Fruit fly (Drosophila melanogaster) whole organism, embryonic: ENCODE results near the gene CG13086.
A peak's percentile ranks its signal among the peaks of the same experiment; 100 is the strongest.

Experiments used
- ATbp ChIP-seq: fragments of 200-800 bp; sonication (Bioruptor generic); optimal IDR thresholded peaks from 2 replicates; lab custom pipeline; 2017; ENCODE audit warnings: missing biosample characterization, mild to moderate bottlenecking, missing genetic modification characterization, missing genetic modification reagents
- Ada2b ChIP-seq: fragments of 200-800 bp; sonication (Bioruptor generic); IDR thresholded peaks from 2 replicates; pipeline ENCODE4 v1.3.6; 2022; ENCODE audit warnings: missing biosample characterization, missing genetic modification characterization
- CG1024 ChIP-seq: fragments of 200-800 bp; sonication (Bioruptor generic); IDR thresholded peaks from 2 replicates; pipeline ENCODE4 v1.3.6; 2022; ENCODE audit warnings: missing biosample characterization, missing genetic modification characterization
- CG10979 ChIP-seq: fragments of 200-800 bp; sonication (Bioruptor generic); optimal IDR thresholded peaks from 2 replicates; lab custom pipeline; 2018; ENCODE audit warnings: missing biosample characterization, mild to moderate bottlenecking, missing genetic modification characterization, moderate library complexity
- CG11696 ChIP-seq: fragments of 200-800 bp; sonication (Bioruptor generic); IDR thresholded peaks from 2 replicates; pipeline ENCODE4 v1.3.6; 2022; ENCODE audit warnings: missing biosample characterization, missing genetic modification characterization
- CG13624 ChIP-seq: fragments of 200-800 bp; sonication (Bioruptor generic); optimal IDR thresholded peaks from 2 replicates; lab custom pipeline; 2016; ENCODE audit warnings: missing biosample characterization, missing genetic modification characterization
- CG14860 ChIP-seq: fragments of 200-800 bp; sonication (Bioruptor generic); IDR thresholded peaks from 3 replicates; pipeline ENCODE4 v1.3.6; 2022; ENCODE audit warnings: missing biosample characterization, missing genetic modification characterization; ENCODE audit not compliant: partially characterized antibody
- CG18599 ChIP-seq: fragments of 200-800 bp; sonication (Bioruptor generic); optimal IDR thresholded peaks from 3 replicates; lab custom pipeline; 2017; ENCODE audit warnings: missing biosample characterization, missing genetic modification characterization, mild to moderate bottlenecking, moderate library complexity, missing genetic modification reagents
- CG2202 ChIP-seq: fragments of 200-800 bp; sonication (Bioruptor generic); optimal IDR thresholded peaks from 2 replicates; lab custom pipeline; 2018; ENCODE audit warnings: missing biosample characterization, mild to moderate bottlenecking, missing genetic modification characterization
- CG30403 ChIP-seq: fragments of 200-800 bp; sonication (Bioruptor generic); optimal IDR thresholded peaks from 3 replicates; lab custom pipeline; 2016; ENCODE audit warnings: missing biosample characterization, missing genetic modification characterization
- CG31388 ChIP-seq: fragments of 200-800 bp; sonication (Bioruptor generic); optimal IDR thresholded peaks from 2 replicates; lab custom pipeline; 2016; ENCODE audit warnings: missing biosample characterization, missing genetic modification characterization
- CG3163 ChIP-seq: fragments of 200-800 bp; sonication (Bioruptor generic); optimal IDR thresholded peaks from 3 replicates; lab custom pipeline; 2016; ENCODE audit warnings: missing biosample characterization, missing genetic modification characterization
- CG3726 ChIP-seq: fragments of 200-800 bp; sonication (Bioruptor generic); IDR thresholded peaks from 3 replicates; pipeline ENCODE4, ENCODE4 v1.3.6; 2022; ENCODE audit warnings: missing biosample characterization, missing genetic modification characterization
- CG4707 ChIP-seq: fragments of 200-800 bp; sonication (Bioruptor generic); optimal IDR thresholded peaks from 2 replicates; lab custom pipeline; 2018; ENCODE audit warnings: missing biosample characterization, mild to moderate bottlenecking, missing genetic modification characterization, moderate library complexity
- CG5245 ChIP-seq: fragments of 200-800 bp; sonication (Bioruptor generic); optimal IDR thresholded peaks from 3 replicates; lab custom pipeline; 2016; ENCODE audit warnings: missing biosample characterization, missing genetic modification characterization
- CG9797 ChIP-seq: fragments of 200-800 bp; sonication (Bioruptor generic); optimal IDR thresholded peaks from 3 replicates; lab custom pipeline; 2018; ENCODE audit warnings: missing biosample characterization, mild to moderate bottlenecking, missing genetic modification characterization
- CG9876 ChIP-seq: fragments of 200-800 bp; sonication (Bioruptor generic); optimal IDR thresholded peaks from 2 replicates; lab custom pipeline; 2016; ENCODE audit warnings: missing biosample characterization, missing genetic modification characterization
- Camta ChIP-seq: fragments of 200-800 bp; sonication (Bioruptor generic); optimal IDR thresholded peaks from 2 replicates; lab custom pipeline; 2016; ENCODE audit warnings: missing biosample characterization, missing genetic modification characterization
- Chrac-16 ChIP-seq: fragments of 200-800 bp; sonication (Bioruptor generic); optimal IDR thresholded peaks from 3 replicates; lab custom pipeline; 2016; ENCODE audit warnings: missing biosample characterization, missing genetic modification characterization
- Drgx ChIP-seq: fragments of 200-800 bp; sonication (Bioruptor generic); IDR thresholded peaks from 2 replicates; pipeline ENCODE4 v1.3.6; 2022; ENCODE audit warnings: missing biosample characterization, missing genetic modification characterization
- E2f1 ChIP-seq: fragments of 200-800 bp; sonication (Bioruptor generic); IDR thresholded peaks from 2 replicates; pipeline ENCODE4 v1.3.6; 2022; ENCODE audit warnings: missing biosample characterization, missing genetic modification characterization
- Hr3 ChIP-seq: fragments of 200-800 bp; sonication (Bioruptor generic); optimal IDR thresholded peaks from 3 replicates; lab custom pipeline; 2016; ENCODE audit warnings: missing biosample characterization, missing genetic modification characterization
- Hsf ChIP-seq: fragments of 200-800 bp; sonication (Bioruptor generic); optimal IDR thresholded peaks from 3 replicates; lab custom pipeline; 2016; ENCODE audit warnings: missing biosample characterization, missing genetic modification characterization
- Mad ChIP-seq: fragments of 200-800 bp; sonication (Bioruptor generic); optimal IDR thresholded peaks from 2 replicates; lab custom pipeline; 2016; ENCODE audit warnings: missing biosample characterization, missing genetic modification characterization
- NK7.1 ChIP-seq: fragments of 200-800 bp; sonication (Bioruptor generic); optimal IDR thresholded peaks from 3 replicates; lab custom pipeline; 2016; ENCODE audit warnings: missing biosample characterization, missing genetic modification characterization
- Oaz ChIP-seq: fragments of 200-800 bp; sonication (Bioruptor generic); IDR thresholded peaks from 2 replicates; pipeline ENCODE4 v1.3.6; 2022; ENCODE audit warnings: missing biosample characterization, missing genetic modification characterization
- Tbp ChIP-seq: fragments of >200 bp; optimal IDR thresholded peaks from 2 replicates; lab custom pipeline; 2018; ENCODE audit warnings: missing biosample characterization, missing genetic modification characterization
- amos ChIP-seq: fragments of 200-800 bp; sonication (Bioruptor generic); IDR thresholded peaks from 2 replicates; pipeline ENCODE4 v1.3.6; 2022; ENCODE audit warnings: missing biosample characterization, missing genetic modification characterization; ENCODE audit not compliant: partially characterized antibody
- aop ChIP-seq: fragments of 200-800 bp; sonication (Bioruptor generic); IDR thresholded peaks from 2 replicates; pipeline ENCODE4 v1.3.6; 2022; ENCODE audit warnings: missing biosample characterization, missing genetic modification characterization
- caup ChIP-seq: fragments of 200-800 bp; sonication (Bioruptor generic); optimal IDR thresholded peaks from 3 replicates; lab custom pipeline; 2017; ENCODE audit warnings: missing biosample characterization, mild to moderate bottlenecking, missing genetic modification characterization, moderate library complexity; ENCODE audit not compliant: severe bottlenecking
- fru ChIP-seq: fragments of >200 bp; optimal IDR thresholded peaks from 2 replicates; lab custom pipeline; 2017
- gcm2 ChIP-seq: fragments of 200-800 bp; sonication (Bioruptor generic); optimal IDR thresholded peaks from 2 replicates; lab custom pipeline; 2016; ENCODE audit warnings: missing biosample characterization, missing genetic modification characterization
- gro ChIP-seq: fragments of 200-800 bp; sonication (Bioruptor generic); optimal IDR thresholded peaks from 2 replicates; lab custom pipeline; 2016; ENCODE audit warnings: missing biosample characterization, missing genetic modification characterization
- gt ChIP-seq: fragments of 200-800 bp; sonication (Bioruptor generic); IDR thresholded peaks from 2 replicates; pipeline ENCODE4 v1.3.6; 2022; ENCODE audit warnings: missing biosample characterization, missing genetic modification characterization
- hb ChIP-seq: fragments of 200-800 bp; sonication (Bioruptor generic); IDR thresholded peaks from 3 replicates; pipeline ENCODE4 v1.3.6; 2022; ENCODE audit warnings: missing biosample characterization, missing genetic modification characterization; ENCODE audit not compliant: partially characterized antibody
- jing ChIP-seq: fragments of 200-800 bp; sonication (Bioruptor generic); optimal IDR thresholded peaks from 2 replicates; lab custom pipeline; 2018; ENCODE audit warnings: missing biosample characterization, mild to moderate bottlenecking, missing genetic modification characterization
- knrl ChIP-seq: fragments of 200-800 bp; sonication (Bioruptor generic); IDR thresholded peaks from 3 replicates; pipeline ENCODE4 v1.3.6; 2022; ENCODE audit warnings: missing biosample characterization, missing genetic modification characterization; ENCODE audit not compliant: partially characterized antibody
- lbe ChIP-seq: fragments of 200-800 bp; sonication (Bioruptor generic); optimal IDR thresholded peaks from 2 replicates; lab custom pipeline; 2016; ENCODE audit warnings: missing biosample characterization, mild to moderate bottlenecking, missing genetic modification characterization
- lilli ChIP-seq: fragments of 200-800 bp; sonication (Bioruptor generic); optimal IDR thresholded peaks from 3 replicates; lab custom pipeline; 2016; ENCODE audit warnings: missing biosample characterization, missing genetic modification characterization
- nerfin-2 ChIP-seq: fragments of 200-800 bp; sonication (Bioruptor generic); IDR thresholded peaks from 2 replicates; pipeline ENCODE4 v1.3.6; 2022; ENCODE audit warnings: missing biosample characterization, missing genetic modification characterization; ENCODE audit not compliant: partially characterized antibody
- p53 ChIP-seq: fragments of 200-800 bp; sonication (Bioruptor generic); optimal IDR thresholded peaks from 2 replicates; lab custom pipeline; 2016; ENCODE audit warnings: missing biosample characterization, missing genetic modification characterization
- pita ChIP-seq: fragments of 200-800 bp; sonication (Bioruptor generic); optimal IDR thresholded peaks from 2 replicates; lab custom pipeline; 2017; ENCODE audit warnings: missing biosample characterization, mild to moderate bottlenecking, missing genetic modification characterization
- pum ChIP-seq: fragments of 200-800 bp; sonication (Bioruptor generic); optimal IDR thresholded peaks from 2 replicates; lab custom pipeline; 2016; ENCODE audit warnings: missing biosample characterization, missing genetic modification characterization
- pzg ChIP-seq: fragments of 200-800 bp; sonication (Bioruptor generic); optimal IDR thresholded peaks from 3 replicates; lab custom pipeline; 2018; ENCODE audit warnings: missing biosample characterization, mild to moderate bottlenecking, missing genetic modification characterization, moderate library complexity
- run ChIP-seq: fragments of 200-800 bp; sonication (Bioruptor generic); optimal IDR thresholded peaks from 3 replicates; lab custom pipeline; 2018; ENCODE audit warnings: missing biosample characterization, mild to moderate bottlenecking, missing genetic modification characterization
- tin ChIP-seq: fragments of 200-800 bp; sonication (Bioruptor generic); optimal IDR thresholded peaks from 3 replicates; lab custom pipeline; 2016; ENCODE audit warnings: missing biosample characterization, missing genetic modification characterization
- tll ChIP-seq, 2 experiments: fragments of 200-800 bp in 1 of 2; fragments of >200 bp in 1 of 2; sonication (Bioruptor generic) in 1 of 2; optimal IDR thresholded peaks; 2 replicates each; lab custom pipeline; 2017 to 2019; ENCODE audit warnings: missing biosample characterization in 2 of 2, missing genetic modification characterization in 2 of 2, mild to moderate bottlenecking in 1 of 2, moderate library complexity in 1 of 2
- unpg ChIP-seq: fragments of 200-800 bp; sonication (Bioruptor generic); optimal IDR thresholded peaks from 3 replicates; lab custom pipeline; 2018; ENCODE audit warnings: missing biosample characterization, mild to moderate bottlenecking, missing genetic modification characterization, moderate library complexity

Gene CG13086

DNA sequence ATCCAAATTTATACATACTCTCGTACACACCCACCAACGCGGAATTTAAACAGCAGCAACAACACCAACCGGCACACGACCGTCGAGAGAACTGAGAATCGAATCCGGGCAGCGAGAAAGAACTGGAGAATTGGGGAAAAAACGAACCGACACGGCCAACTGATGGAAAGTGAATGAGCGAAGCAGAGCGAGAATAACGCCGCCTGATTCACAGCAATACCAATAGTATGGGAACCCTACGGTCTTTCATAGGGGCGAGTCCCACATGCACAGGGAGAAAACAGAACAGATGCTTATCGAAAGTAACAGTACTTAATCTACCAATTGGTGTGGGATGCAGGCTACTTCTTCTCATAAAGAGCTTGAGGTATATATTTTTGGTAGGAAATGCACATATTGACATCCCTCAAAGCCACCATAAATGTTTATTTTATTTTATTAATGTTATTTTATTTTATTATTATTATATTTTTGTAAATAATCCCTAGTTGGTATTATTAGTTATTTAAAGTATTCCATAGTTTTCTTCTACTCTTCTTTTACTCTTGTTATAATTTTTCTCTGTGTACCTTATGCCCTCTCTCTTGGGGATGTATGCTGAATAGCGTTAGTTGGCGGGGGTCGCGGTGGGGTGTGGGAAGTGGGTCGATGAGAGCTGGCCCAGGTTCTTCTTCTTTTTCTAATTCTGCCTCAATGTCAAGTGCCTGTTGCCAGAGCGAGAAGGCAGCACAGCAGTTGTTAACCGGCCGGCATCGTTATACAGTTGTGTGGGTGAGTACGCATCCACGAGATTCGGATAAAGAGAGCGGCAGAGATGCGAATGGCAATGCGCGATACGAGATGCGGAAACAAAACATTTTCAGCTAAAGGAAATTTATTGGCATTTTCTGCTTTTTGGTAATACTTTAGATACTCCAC is 34.4 kb downstream of the CG13086 start, which contains the start of gene CG17544 (continued):
- TF ChIP-seq CG2202 (tag; lab: Kevin White, UChicago): peak; percentile 42
- TF ChIP-seq pum (GFP tag; lab: Kevin White, UChicago): peak; percentile 4
- no peak for TF ChIP-seq CG11696
- peak; percentile 61; the same call in 2 of the 3 replicates for TF ChIP-seq CG14860 (GFP tag; lab: Robert Waterston, UW)
- no peak for TF ChIP-seq tll (GFP tag; optimal IDR thresholded peaks at IDR 0.05; lab: Kevin White, UChicago)
- no peak for TF ChIP-seq p53 (GFP tag; lab: Kevin White, UChicago)
- peak; percentile 66 for TF ChIP-seq CG30403
- no peak for TF ChIP-seq CG4707 (GFP tag; lab: Kevin White, UChicago)
- no peak for TF ChIP-seq knrl (GFP tag; lab: Robert Waterston, UW)
- TF ChIP-seq Hsf (GFP tag; lab: Kevin White, UChicago): peak; percentile 26
- TF ChIP-seq gt (GFP tag; lab: Robert Waterston, UW): no peak
- TF ChIP-seq Camta (GFP tag; lab: Kevin White, UChicago): no peak
- TF ChIP-seq Tbp: no peak
- peak; percentile 49 for TF ChIP-seq tin (GFP tag; lab: Kevin White, UChicago)
- TF ChIP-seq Ada2b: peak; percentile 39; the same call in 1 of the 2 replicates
- TF ChIP-seq Oaz (GFP tag; lab: Robert Waterston, UW): no peak
- TF ChIP-seq fru (lab: Kevin White, UChicago): no peak
- TF ChIP-seq Mad: no peak
- TF ChIP-seq CG13624: peak; percentile 18
- peak; percentile 70 for TF ChIP-seq ATbp (GFP tag; lab: Kevin White, UChicago)
- peak; percentile 29 for TF ChIP-seq lbe (GFP tag; lab: Kevin White, UChicago)
- no peak for TF ChIP-seq nerfin-2 (GFP tag; lab: Robert Waterston, UW)
- peak; percentile 50 for TF ChIP-seq run (tag; lab: Kevin White, UChicago)
- 0 out of 2 replicates have a peak, but pooled peaks have one; percentile 24 for TF ChIP-seq aop (GFP tag; lab: Robert Waterston, UW)
- no peak for TF ChIP-seq pita
- no peak for TF ChIP-seq CG9876 (GFP tag; lab: Kevin White, UChicago)
- TF ChIP-seq Chrac-16 (GFP tag; lab: Kevin White, UChicago): peak; percentile 59
- TF ChIP-seq CG3163 (GFP tag; lab: Kevin White, UChicago): peak; percentile 62
- TF ChIP-seq CG31388 (GFP tag; lab: Kevin White, UChicago): peak; percentile 6
- peak; percentile 42; the same call in 1 of the 2 replicates for TF ChIP-seq amos
- peak; percentile 60 for TF ChIP-seq Drgx (GFP tag; lab: Robert Waterston, UW)
- TF ChIP-seq jing (GFP tag; lab: Kevin White, UChicago): no peak
- no peak for TF ChIP-seq CG9797 (GFP tag; lab: Kevin White, UChicago)
- peak; percentile 51 for TF ChIP-seq gro (GFP tag; lab: Kevin White, UChicago)
- TF ChIP-seq CG5245 (GFP tag; lab: Kevin White, UChicago): no peak
- peak; percentile 86 for TF ChIP-seq Hr3 (GFP tag; lab: Kevin White, UChicago)
- 0 out of 2 replicates have a peak, but pooled peaks have one; percentile 30 for TF ChIP-seq E2f1 (GFP tag; lab: Robert Waterston, UW)
- peak; percentile 72 for TF ChIP-seq caup
- peak; percentile 89 for TF ChIP-seq CG10979
- peak; percentile 9 for TF ChIP-seq pzg (GFP tag; lab: Kevin White, UChicago)
- peak; percentile 53 for TF ChIP-seq unpg (GFP tag; lab: Kevin White, UChicago)
- TF ChIP-seq CG18599: peak; percentile 94
- no peak for TF ChIP-seq CG1024
- peak; percentile 27 for TF ChIP-seq lilli
- TF ChIP-seq hb (GFP tag; lab: Robert Waterston, UW): no peak
- TF ChIP-seq CG3726 (GFP tag; lab: Robert Waterston, UW): no peak; the same call in 2 of the 3 replicates
- TF ChIP-seq gcm2 (GFP tag; lab: Kevin White, UChicago): no peak
- TF ChIP-seq NK7.1 (GFP tag; lab: Kevin White, UChicago): no peak
